Fruit fly (Drosophila melanogaster) whole organism: ENCODE measurements around the gene Mct1.

Experiments used
- CG8478 ChIP-seq: fragments of >200 bp; optimal IDR thresholded peaks from 2 replicates; lab custom pipeline; 2018; ENCODE audit warnings: inconsistent platforms
- Dll ChIP-seq: fragments of >200 bp; optimal IDR thresholded peaks from 2 replicates; lab custom pipeline; 2017
- EcR ChIP-seq, 2 experiments: fragments of >200 bp; optimal IDR thresholded peaks; 2 replicates each; lab custom pipeline; 2017; ENCODE audit warnings: missing biosample characterization in 2 of 2, missing genetic modification characterization in 2 of 2, missing genetic modification reagents in 2 of 2
- pan ChIP-seq: fragments of >200 bp; optimal IDR thresholded peaks from 2 replicates; lab custom pipeline; 2017
- psq ChIP-seq: fragments of >200 bp; optimal IDR thresholded peaks from 2 replicates; lab custom pipeline; 2017
- usp ChIP-seq: fragments of >200 bp; optimal IDR thresholded peaks from 2 replicates; lab custom pipeline; 2017; ENCODE audit warnings: missing biosample characterization, missing genetic modification characterization, mixed read lengths

Mct1 gene

DNA sequence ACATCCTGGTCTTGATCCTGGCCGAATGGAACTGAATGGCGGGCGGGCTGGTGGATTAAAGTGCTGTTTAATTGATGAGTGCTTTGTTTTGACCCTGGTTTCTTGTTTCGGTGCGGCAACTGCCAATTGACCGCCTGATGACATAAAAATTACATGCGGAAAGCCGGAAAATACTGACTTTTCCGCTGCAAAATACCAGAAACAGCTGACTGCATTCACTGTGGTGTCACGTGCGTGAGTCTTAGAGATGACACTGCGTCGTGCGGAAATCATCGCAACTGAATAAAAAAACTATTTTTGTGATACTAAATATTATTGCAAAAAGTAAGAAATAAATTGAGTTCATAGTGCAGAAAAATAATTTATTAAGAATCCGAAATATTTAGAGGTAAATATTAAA lies 39.5 kb upstream of the Mct1 start, which contains the start of gene bcn92:
Gene bcn92, minus strand, starts transcription at position 170 of the 400 bp plus-strand sequence.
- no peak for TF ChIP-seq psq (lab: Kevin White, UChicago)
- no peak for TF ChIP-seq CG8478 (lab: Kevin White, UChicago)

- no peak for TF ChIP-seq usp (GFP tag; lab: Kevin White, UChicago)
- peak; percentile 66 for TF ChIP-seq CG8478 (lab: Kevin White, UChicago)
- TF ChIP-seq psq (lab: Kevin White, UChicago) = no peak
- peak; percentile 74 for TF ChIP-seq Dll
- TF ChIP-seq EcR (GFP tag; optimal IDR thresholded peaks at IDR 0.05; lab: Kevin White, UChicago) = no peak
- no peak for TF ChIP-seq pan (lab: Kevin White, UChicago)
Observed at dm6 chrX:2155868-2156267, 33.1 kb upstream of the Mct1 start.

dm6 chrX:2157929-2158610 lies 30.9 kb upstream of the Mct1 start:
- no peak for TF ChIP-seq psq (lab: Kevin White, UChicago)
- TF ChIP-seq EcR (GFP tag; optimal IDR thresholded peaks at IDR 0.05; lab: Kevin White, UChicago) = no peak
- peak; percentile 95 for TF ChIP-seq CG8478 (lab: Kevin White, UChicago)
- peak; percentile 25 for TF ChIP-seq Dll

DNA sequence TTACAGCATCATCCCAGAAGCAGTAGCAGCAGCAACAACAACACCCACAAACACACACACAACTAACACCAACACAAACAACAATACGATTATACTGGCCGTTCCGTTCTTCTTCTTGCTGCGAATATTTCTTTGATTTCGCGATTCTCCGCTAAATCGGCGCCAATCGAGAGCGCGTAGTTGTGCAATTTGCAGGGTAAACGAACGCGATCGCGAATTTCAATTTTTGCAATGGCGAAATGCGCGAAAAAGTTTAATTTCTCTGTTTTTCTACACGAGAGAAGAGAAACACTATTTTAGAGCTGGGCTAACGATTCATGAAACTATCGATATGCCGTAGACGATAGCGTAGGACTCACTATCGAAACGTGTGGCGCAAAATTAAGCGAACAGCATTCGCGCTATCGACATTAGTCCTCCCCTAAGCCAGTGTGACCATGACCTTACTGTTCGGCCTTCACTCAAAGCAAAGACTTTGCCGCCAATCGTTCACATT lies 30.3 kb upstream of the Mct1 start, which contains the start of gene wapl:
Gene wapl, minus strand, starts transcription at position 316 of the 496 bp plus-strand sequence.
- TF ChIP-seq pan (lab: Kevin White, UChicago) (no peak), CG8478 (lab: Kevin White, UChicago) (no peak)

DNA sequence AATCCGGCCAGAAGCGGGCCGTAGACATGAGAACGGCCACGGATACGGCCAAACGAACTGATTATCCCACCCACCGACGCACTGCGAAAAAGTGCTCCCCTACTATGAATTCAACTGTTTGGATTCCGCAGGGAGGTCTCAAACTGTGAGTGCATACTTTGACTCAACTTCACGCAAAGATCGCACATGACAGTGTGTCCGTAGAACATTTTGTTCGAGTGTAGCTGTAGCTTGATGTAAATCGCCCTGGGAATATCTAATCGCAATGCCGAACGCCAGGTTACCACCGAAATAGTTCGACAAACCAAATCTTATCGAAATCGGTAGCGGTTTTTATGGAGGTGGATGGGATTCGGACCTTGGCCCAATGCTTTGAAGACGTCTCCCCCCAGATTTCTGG lies 28.0 kb upstream of the Mct1 start:
- TF ChIP-seq usp (GFP tag; lab: Kevin White, UChicago) = no peak
- no peak for TF ChIP-seq psq (lab: Kevin White, UChicago)
- TF ChIP-seq EcR (GFP tag; optimal IDR thresholded peaks at IDR 0.05; lab: Kevin White, UChicago) = no peak
- no peak for TF ChIP-seq CG8478 (lab: Kevin White, UChicago)
- TF ChIP-seq pan (lab: Kevin White, UChicago) = no peak
- TF ChIP-seq Dll = no peak

DNA sequence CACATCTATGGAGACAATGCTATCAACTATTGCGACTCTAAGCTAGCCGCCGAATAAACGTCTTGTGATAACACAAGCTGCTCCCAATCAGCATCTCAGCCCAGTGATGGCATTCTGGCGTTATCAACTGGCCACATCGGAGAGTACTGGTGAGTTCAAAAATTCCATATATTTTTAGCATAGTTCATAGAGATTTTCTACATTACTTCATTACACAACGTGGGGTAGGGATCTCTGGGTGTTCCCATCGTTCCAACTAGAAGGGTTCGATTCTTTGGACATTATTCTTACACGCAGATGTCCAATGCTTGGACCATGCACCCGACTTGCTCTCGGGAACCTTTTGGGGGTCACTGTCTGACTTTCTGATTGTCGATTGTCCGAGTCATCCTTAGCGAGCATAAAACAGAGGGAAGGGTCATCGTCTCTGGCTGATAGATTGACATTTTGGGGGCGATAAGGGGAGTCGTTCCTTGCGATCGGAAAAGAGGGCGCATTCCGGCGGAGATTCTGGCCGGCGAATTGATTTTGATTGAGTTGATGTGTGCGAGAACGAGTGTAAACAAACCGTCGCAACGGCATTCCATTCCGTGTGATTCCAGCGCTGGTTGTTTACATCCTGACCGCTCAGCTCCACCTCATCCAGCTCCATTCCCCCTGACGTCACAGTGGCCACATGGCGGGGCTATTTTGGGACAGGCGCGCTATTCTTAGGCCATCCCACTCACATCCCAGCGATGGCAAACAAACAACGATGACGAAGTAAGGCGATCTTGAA lies 26.7 kb upstream of the Mct1 start, which contains the start of the genes Cyp4d1 and CG3630:
Gene Cyp4d1, minus strand, starts transcription at position 51 of the 778 bp plus-strand sequence.
Gene CG3630, plus strand, starts transcription at position 67 of the 778 bp plus-strand sequence.
- TF ChIP-seq usp (GFP tag; lab: Kevin White, UChicago) (no peak), EcR (GFP tag; optimal IDR thresholded peaks at IDR 0.05; lab: Kevin White, UChicago) (no peak), pan (lab: Kevin White, UChicago) (no peak), psq (lab: Kevin White, UChicago) (no peak), Dll (no peak), CG8478 (lab: Kevin White, UChicago) (no peak)

DNA sequence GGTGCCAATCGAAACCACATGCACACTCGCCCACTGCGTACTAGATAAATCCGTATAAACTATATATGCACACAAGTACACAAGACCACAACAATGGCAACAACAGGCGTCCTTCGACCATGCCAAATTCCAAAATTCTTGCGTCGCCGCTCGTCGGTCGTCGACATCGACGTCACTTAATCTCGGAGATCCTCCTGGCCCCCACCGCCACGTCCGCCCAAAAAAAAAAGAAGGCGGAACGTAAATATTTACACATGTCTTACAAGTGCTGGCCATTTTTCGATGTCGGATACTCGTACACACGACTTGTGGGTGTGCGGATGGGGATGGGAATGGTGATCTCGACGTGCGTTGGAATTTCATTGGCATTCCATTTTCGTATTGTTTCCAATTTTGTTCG lies 25.6 kb upstream of the Mct1 start:
- TF ChIP-seq Dll (no peak), usp (GFP tag; lab: Kevin White, UChicago) (no peak), psq (lab: Kevin White, UChicago) (no peak), CG8478 (lab: Kevin White, UChicago) (no peak), EcR (GFP tag; optimal IDR thresholded peaks at IDR 0.05; lab: Kevin White, UChicago) (no peak), pan (lab: Kevin White, UChicago) (no peak)

DNA sequence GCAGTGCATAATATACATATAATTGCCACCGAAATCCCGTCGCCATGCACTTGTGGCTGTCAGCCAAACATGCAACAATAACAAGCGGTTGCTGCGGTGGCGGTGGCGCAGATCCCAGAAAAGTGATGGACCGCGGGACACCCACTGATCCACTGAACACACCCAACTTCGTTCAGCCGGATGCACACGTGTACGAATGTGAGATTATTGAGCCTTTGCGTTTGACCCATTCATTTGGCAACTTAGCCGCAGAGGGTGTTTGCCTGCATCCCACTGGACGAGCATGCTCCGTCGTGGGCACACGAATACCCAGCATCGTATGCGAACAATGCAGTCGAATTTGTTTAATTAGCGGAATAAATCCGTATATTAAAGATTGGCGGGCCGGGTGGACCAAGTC lies 23.6 kb upstream of the Mct1 start:
- TF ChIP-seq Dll = no peak
- no peak for TF ChIP-seq pan (lab: Kevin White, UChicago)
- no peak for TF ChIP-seq psq (lab: Kevin White, UChicago)
- TF ChIP-seq CG8478 (lab: Kevin White, UChicago) = no peak
- no peak for TF ChIP-seq usp (GFP tag; lab: Kevin White, UChicago)
- TF ChIP-seq EcR (GFP tag; optimal IDR thresholded peaks at IDR 0.05; lab: Kevin White, UChicago) = no peak

dm6 chrX:2166129-2166528 lies 22.9 kb upstream of the Mct1 start:
- TF ChIP-seq pan (lab: Kevin White, UChicago) = no peak
- no peak for TF ChIP-seq Dll
- no peak for TF ChIP-seq EcR (GFP tag; optimal IDR thresholded peaks at IDR 0.05; lab: Kevin White, UChicago)
- no peak for TF ChIP-seq CG8478 (lab: Kevin White, UChicago)
- no peak for TF ChIP-seq psq (lab: Kevin White, UChicago)
- no peak for TF ChIP-seq usp (GFP tag; lab: Kevin White, UChicago)

- TF ChIP-seq CG8478 (lab: Kevin White, UChicago) = no peak
- TF ChIP-seq EcR (GFP tag; optimal IDR thresholded peaks at IDR 0.05; lab: Kevin White, UChicago) = no peak
Observed at dm6 chrX:2168485-2169199, 20.3 kb upstream of the Mct1 start.

DNA sequence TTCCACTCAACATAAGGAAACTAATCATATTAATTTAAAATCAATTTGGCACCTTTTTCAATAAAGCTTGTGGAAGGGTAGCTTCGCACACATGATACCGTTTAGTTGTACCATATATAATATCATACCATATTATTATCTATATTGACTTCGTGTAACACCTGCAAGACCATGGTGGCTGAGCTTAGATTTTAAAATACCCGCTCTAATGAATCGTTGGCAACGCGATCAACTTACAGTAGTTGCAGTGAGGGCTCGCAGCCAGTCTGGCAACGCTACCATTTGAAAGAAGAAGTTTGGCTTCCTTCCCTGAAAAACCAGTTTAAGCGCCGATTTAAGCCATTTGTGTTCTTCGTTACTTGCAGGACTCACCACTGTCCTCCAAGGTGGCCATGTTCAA lies 18.6 kb upstream of the Mct1 start:
- no peak for TF ChIP-seq Dll
- no peak for TF ChIP-seq CG8478 (lab: Kevin White, UChicago)
- TF ChIP-seq pan (lab: Kevin White, UChicago) = no peak
- TF ChIP-seq psq (lab: Kevin White, UChicago) = no peak
